Worm (Caenorhabditis elegans) whole organism, L1 larva: ENCODE data around the gene idpc-1.

ENCODE experiments used
- C04F5.9 ChIP-seq: sonication (generic microtip); optimal IDR thresholded peaks from 2 replicates; lab custom pipeline; 2016; ENCODE audit warnings: missing genetic modification characterization, missing compliant biosample characterization
- C16A3.4 ChIP-seq: fragments of 150-350 bp; optimal IDR thresholded peaks from 2 replicates; lab custom pipeline; 2014; ENCODE audit warnings: missing biosample characterization, missing genetic modification characterization
- C34B4.2 ChIP-seq: sonication (generic microtip); optimal IDR thresholded peaks from 2 replicates; lab custom pipeline; 2017; ENCODE audit warnings: mild to moderate bottlenecking, missing genetic modification characterization, missing compliant biosample characterization
- Y116A8C.19 ChIP-seq: sonication (generic microtip); optimal IDR thresholded peaks from 2 replicates; lab custom pipeline; 2016; ENCODE audit warnings: missing compliant biosample characterization, missing genetic modification characterization, borderline replicate concordance
- aha-1 ChIP-seq: fragments of 150-350 bp; optimal IDR thresholded peaks from 2 replicates; lab custom pipeline; 2014; ENCODE audit warnings: missing biosample characterization, missing genetic modification characterization
- alr-1 ChIP-seq: fragments of 200-800 bp; sonication (Bioruptor generic); optimal IDR thresholded peaks from 2 replicates; lab custom pipeline; 2018; ENCODE audit warnings: borderline replicate concordance, mild to moderate bottlenecking, missing genetic modification characterization, missing compliant biosample characterization
- blmp-1 ChIP-seq: fragments of 150-350 bp; optimal IDR thresholded peaks from 2 replicates; lab custom pipeline; 2014; ENCODE audit warnings: missing biosample characterization, missing genetic modification characterization
- ceh-63 ChIP-seq: fragments of 200-800 bp; sonication (Bioruptor generic); optimal IDR thresholded peaks from 2 replicates; lab custom pipeline; 2018; ENCODE audit warnings: mild to moderate bottlenecking, missing genetic modification characterization, missing compliant biosample characterization
- ceh-8 ChIP-seq: fragments of 200-800 bp; sonication (Bioruptor generic); optimal IDR thresholded peaks from 2 replicates; lab custom pipeline; 2018; ENCODE audit warnings: mild to moderate bottlenecking, missing genetic modification characterization, moderate library complexity, missing compliant biosample characterization
- ceh-88 ChIP-seq: fragments of 200-800 bp; sonication (Bioruptor generic); IDR thresholded peaks from 2 replicates; pipeline ENCODE4 v1.3.6; 2022; ENCODE audit warnings: missing genetic modification characterization, missing compliant biosample characterization
- ceh-90 ChIP-seq: sonication (generic microtip); optimal IDR thresholded peaks from 2 replicates; lab custom pipeline; 2016; ENCODE audit warnings: missing genetic modification characterization, missing compliant biosample characterization
- ces-1 ChIP-seq: fragments of 150-350 bp; optimal IDR thresholded peaks from 2 replicates; lab custom pipeline; 2014; ENCODE audit warnings: missing biosample characterization, missing genetic modification reagents, missing genetic modification characterization
- dpl-1 ChIP-seq, 3 experiments: fragments of 150-350 bp in 2 of 3; sonication (generic microtip) in 1 of 3; optimal IDR thresholded peaks; 2 replicates each; lab custom pipeline; 2014 to 2017; ENCODE audit warnings: missing biosample characterization in 3 of 3, missing genetic modification characterization in 3 of 3, missing genetic modification reagents in 3 of 3
- efl-1 ChIP-seq, 4 experiments: fragments of 150-350 bp; optimal IDR thresholded peaks in 3 of 4; peaks in 1 of 4; 1 replicate in 1 of 4; 2 replicates in 3 of 4; lab custom pipeline; 2014; ENCODE audit warnings: missing biosample characterization in 2 of 4, missing genetic modification characterization in 2 of 4, missing genetic modification reagents in 2 of 4
- egl-13 ChIP-seq: sonication (generic microtip); optimal IDR thresholded peaks from 2 replicates; lab custom pipeline; 2016; ENCODE audit warnings: missing genotype, missing genetic modification reagents, missing genetic modification characterization, missing compliant biosample characterization
- egl-27 ChIP-seq, 2 experiments: fragments of 150-350 bp in 1 of 2; sonication (generic microtip); optimal IDR thresholded peaks; 3 replicates each; lab custom pipeline; 2017 to 2018; ENCODE audit warnings: missing biosample characterization in 2 of 2, missing genetic modification characterization in 2 of 2, missing genetic modification reagents in 2 of 2
- elt-3 ChIP-seq, 6 experiments: fragments of 150-350 bp in 1 of 6; sonication (generic microtip); optimal IDR thresholded peaks; 2 replicates each; lab custom pipeline; 2017 to 2018; ENCODE audit warnings: missing biosample characterization in 6 of 6, missing genetic modification characterization in 6 of 6, inconsistent platforms in 1 of 6
- fkh-10 ChIP-seq: sonication (generic microtip); optimal IDR thresholded peaks from 2 replicates; lab custom pipeline; 2017; ENCODE audit warnings: missing biosample characterization, missing genetic modification reagents, missing genetic modification characterization
- fos-1 ChIP-seq: fragments of 150-350 bp; optimal IDR thresholded peaks from 2 replicates; lab custom pipeline; 2014; ENCODE audit warnings: missing biosample characterization, missing genetic modification characterization
- hlh-17 ChIP-seq: fragments of 200-800 bp; sonication (Bioruptor generic); optimal IDR thresholded peaks from 2 replicates; lab custom pipeline; 2018; ENCODE audit warnings: missing genetic modification characterization, mild to moderate bottlenecking, missing compliant biosample characterization, moderate library complexity, borderline replicate concordance
- isw-1 ChIP-seq: fragments of 200-800 bp; sonication (Bioruptor generic); IDR thresholded peaks from 2 replicates; pipeline ENCODE4 v1.3.6; 2022; ENCODE audit warnings: missing genetic modification characterization, missing compliant biosample characterization
- jun-1 ChIP-seq: fragments of 150-350 bp; optimal IDR thresholded peaks from 2 replicates; lab custom pipeline; 2014; ENCODE audit warnings: missing biosample characterization, missing genetic modification reagents, missing genetic modification characterization
- lin-14 ChIP-seq: fragments of 200-800 bp; sonication (Bioruptor generic); optimal IDR thresholded peaks from 2 replicates; lab custom pipeline; 2018; ENCODE audit warnings: mild to moderate bottlenecking, missing genetic modification characterization, moderate library complexity, missing compliant biosample characterization
- lin-15B ChIP-seq: fragments of 150-350 bp; sonication (generic microtip); optimal IDR thresholded peaks from 3 replicates; lab custom pipeline; 2014; ENCODE audit warnings: missing biosample characterization, missing genetic modification characterization
- lin-39 ChIP-seq: fragments of 150-350 bp; optimal IDR thresholded peaks from 2 replicates; lab custom pipeline; 2014; ENCODE audit warnings: missing biosample characterization, missing genetic modification reagents, missing genetic modification characterization
- mef-2 ChIP-seq: fragments of 150-350 bp; optimal IDR thresholded peaks from 2 replicates; lab custom pipeline; 2014; ENCODE audit warnings: missing biosample characterization, missing genetic modification characterization
- nhr-11 ChIP-seq: fragments of 150-350 bp; optimal IDR thresholded peaks from 2 replicates; lab custom pipeline; 2014; ENCODE audit warnings: missing biosample characterization, missing genetic modification characterization
- nhr-19 ChIP-seq: fragments of 200-800 bp; sonication (Bioruptor generic); conservative IDR thresholded peaks from 2 replicates; pipeline ENCODE4 v1.3.6; 2022; ENCODE audit warnings: missing genetic modification characterization, missing compliant biosample characterization
- nhr-47 ChIP-seq: sonication (generic microtip); optimal IDR thresholded peaks from 2 replicates; lab custom pipeline; 2016; ENCODE audit warnings: mild to moderate bottlenecking, missing genetic modification characterization, moderate library complexity, missing compliant biosample characterization
- nhr-76 ChIP-seq: sonication (generic microtip); optimal IDR thresholded peaks from 2 replicates; lab custom pipeline; 2017; ENCODE audit warnings: missing biosample characterization, missing genetic modification characterization
- nhr-77 ChIP-seq: fragments of 150-350 bp; optimal IDR thresholded peaks from 2 replicates; lab custom pipeline; 2014; ENCODE audit warnings: missing biosample characterization, missing genetic modification characterization
- nhr-90 ChIP-seq: sonication (generic microtip); optimal IDR thresholded peaks from 2 replicates; lab custom pipeline; 2016; ENCODE audit warnings: mild to moderate bottlenecking, missing genetic modification characterization, missing compliant biosample characterization; ENCODE audit not compliant: poor library complexity
- pax-3 ChIP-seq: fragments of 200-800 bp; sonication (Bioruptor generic); optimal IDR thresholded peaks from 2 replicates; lab custom pipeline; 2018; ENCODE audit warnings: mild to moderate bottlenecking, missing genetic modification characterization, moderate library complexity, missing compliant biosample characterization
- rnt-1 ChIP-seq: sonication (generic microtip); optimal IDR thresholded peaks from 2 replicates; lab custom pipeline; 2016; ENCODE audit warnings: mild to moderate bottlenecking, missing genetic modification characterization, moderate library complexity, missing compliant biosample characterization
- skn-1 ChIP-seq: fragments of 150-350 bp; optimal IDR thresholded peaks from 2 replicates; lab custom pipeline; 2014; ENCODE audit warnings: missing biosample characterization, missing genetic modification characterization
- snpc-4 ChIP-seq: fragments of 150-350 bp; optimal IDR thresholded peaks from 2 replicates; lab custom pipeline; 2014; ENCODE audit warnings: missing biosample characterization, missing genetic modification characterization
- sox-4 ChIP-seq: sonication (generic microtip); optimal IDR thresholded peaks from 2 replicates; lab custom pipeline; 2016; ENCODE audit warnings: missing genetic modification characterization, missing compliant biosample characterization
- sptf-1 ChIP-seq: fragments of 150-350 bp; optimal IDR thresholded peaks from 2 replicates; lab custom pipeline; 2014; ENCODE audit warnings: missing biosample characterization, missing genetic modification characterization
- sup-37 ChIP-seq: fragments of 200-800 bp; sonication (Bioruptor generic); optimal IDR thresholded peaks from 2 replicates; lab custom pipeline; 2018; ENCODE audit warnings: mild to moderate bottlenecking, missing genetic modification characterization, missing compliant biosample characterization
- tlp-1 ChIP-seq: fragments of 150-350 bp; optimal IDR thresholded peaks from 2 replicates; lab custom pipeline; 2014; ENCODE audit warnings: missing biosample characterization, missing genetic modification characterization
- unc-62 ChIP-seq: fragments of 150-350 bp; optimal IDR thresholded peaks from 2 replicates; lab custom pipeline; 2014; ENCODE audit warnings: missing biosample characterization, missing genetic modification reagents, missing genetic modification characterization
- xbp-1 ChIP-seq: sonication (generic microtip); optimal IDR thresholded peaks from 2 replicates; lab custom pipeline; 2016; ENCODE audit warnings: missing genetic modification characterization, missing compliant biosample characterization
- zip-4 ChIP-seq: fragments of 200-800 bp; sonication (Bioruptor generic); optimal IDR thresholded peaks from 2 replicates; lab custom pipeline; 2018; ENCODE audit warnings: mild to moderate bottlenecking, missing genetic modification characterization, moderate library complexity, missing compliant biosample characterization
- ztf-11 ChIP-seq, 2 experiments: sonication (generic microtip); optimal IDR thresholded peaks; 2 replicates each; lab custom pipeline; 2016 to 2017; ENCODE audit warnings: missing genetic modification characterization in 2 of 2, missing biosample characterization in 1 of 2, missing compliant biosample characterization in 1 of 2
- ztf-4 ChIP-seq: fragments of 150-350 bp; optimal IDR thresholded peaks from 2 replicates; lab custom pipeline; 2014; ENCODE audit warnings: missing biosample characterization, missing genetic modification characterization

idpc-1 gene

DNA sequence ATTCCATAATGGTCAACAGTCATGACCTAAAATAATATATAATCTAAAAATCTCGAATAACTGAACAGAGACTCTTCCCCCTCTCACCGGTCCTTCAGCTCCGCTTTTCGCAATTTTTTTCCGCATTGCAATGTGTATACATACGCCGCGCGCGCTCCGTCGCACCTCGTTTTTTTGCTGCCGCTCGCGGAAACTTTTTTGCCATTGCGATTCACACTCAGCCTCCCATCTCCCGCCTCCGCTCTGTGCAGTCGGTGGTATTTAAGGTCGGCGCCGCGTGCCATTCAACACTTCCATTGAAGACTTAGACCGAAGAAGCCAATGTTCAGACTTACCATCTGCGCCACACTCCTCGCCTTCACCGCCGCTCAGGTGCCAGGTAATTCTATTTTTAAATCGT, at the start of gene idpc-1:
Gene idpc-1 (plus strand): TSS at position 301 of the 400 bp plus-strand sequence.
- TF ChIP-seq C04F5.9 (no peak), C16A3.4 (tag; lab: Kevin White, UChicago) (no peak), alr-1 (tag; lab: Kevin White, UChicago) (no peak), tlp-1 (tag; lab: Kevin White, UChicago) (no peak), ceh-63 (no peak), sptf-1 (tag; lab: Kevin White, UChicago) (no peak), nhr-11 (no peak), ceh-88 (GFP tag; lab: Robert Waterston, UW) (no peak), rnt-1 (tag; lab: Kevin White, UChicago) (no peak)

DNA sequence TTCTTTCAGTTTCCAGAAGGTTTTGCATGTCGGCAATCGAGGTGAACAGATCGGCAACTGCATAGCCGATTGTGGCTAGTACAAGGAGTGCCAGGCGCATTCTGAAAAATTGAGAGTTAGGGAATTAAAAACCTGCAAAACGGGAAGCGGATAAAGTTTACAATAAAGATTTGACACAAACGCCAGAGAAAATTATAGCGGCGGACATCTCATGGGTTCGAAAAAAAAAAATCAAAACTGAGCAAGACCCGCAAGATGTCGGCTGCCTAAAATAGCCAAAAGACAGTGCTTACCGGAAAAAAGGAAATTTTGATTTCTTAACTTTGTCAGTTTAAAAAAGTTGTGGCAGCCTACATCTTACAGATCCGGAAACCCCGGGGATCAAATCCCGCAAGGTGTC, 49.1 kb upstream of the idpc-1 start, which contains the start of gene dpy-18:
Gene dpy-18 (minus strand): TSS at position 101 of the 400 bp plus-strand sequence.
- TF ChIP-seq nhr-76 (tag; lab: Kevin White, UChicago) = no peak
- no peak for TF ChIP-seq dpl-1 (GFP tag; optimal IDR thresholded peaks at IDR 0.05; lab: Kevin White, UChicago)
- no peak for TF ChIP-seq sox-4
- TF ChIP-seq zip-4 (GFP tag; lab: Kevin White, UChicago) = no peak
- TF ChIP-seq unc-62 (GFP tag; lab: Kevin White, UChicago) = no peak
- no peak for TF ChIP-seq ztf-11 (tag; optimal IDR thresholded peaks at IDR 0.05; lab: Kevin White, UChicago)
- TF ChIP-seq lin-14 (GFP tag; lab: Kevin White, UChicago) = no peak
- no peak for TF ChIP-seq aha-1 (tag; lab: Kevin White, UChicago)
- no peak for TF ChIP-seq lin-15B (tag; lab: Kevin White, UChicago)
- TF ChIP-seq nhr-19 (GFP tag; lab: Robert Waterston, UW) = no peak
- no peak for TF ChIP-seq alr-1 (tag; lab: Kevin White, UChicago)

DNA sequence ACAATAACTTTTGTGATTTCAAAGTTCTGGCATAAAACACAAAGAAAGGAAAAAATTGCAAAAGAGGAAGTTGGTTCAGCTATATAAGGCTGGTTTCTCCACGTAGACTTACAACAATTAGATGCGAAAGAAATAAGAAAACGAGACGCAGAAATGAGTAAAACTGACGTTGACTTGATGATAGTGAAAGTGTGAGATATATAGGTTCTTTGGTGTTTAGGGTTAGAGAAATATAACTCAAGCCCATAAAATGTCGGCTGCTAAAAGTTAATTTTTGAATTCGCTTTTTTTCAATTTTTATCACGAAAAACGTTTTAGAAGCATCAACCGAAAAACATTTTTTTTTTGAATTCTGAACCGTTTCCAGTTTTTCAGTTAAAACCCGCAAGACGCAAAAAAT, 48.6 kb upstream of the idpc-1 start:
- TF ChIP-seq fos-1 (tag; lab: Kevin White, UChicago) = no peak
- no peak for TF ChIP-seq efl-1 (optimal IDR thresholded peaks at IDR 0.05; lab: Kevin White, UChicago)
- TF ChIP-seq efl-1 (GFP tag; optimal IDR thresholded peaks at IDR 0.05 in 1 of 2; lab: Kevin White, UChicago) = peak in 1 of 2 experiments; percentile 32
- TF ChIP-seq elt-3 (tag; optimal IDR thresholded peaks at IDR 0.05; lab: Kevin White, UChicago) = no peak
- peak; percentile 17 for TF ChIP-seq lin-14 (GFP tag; lab: Kevin White, UChicago)
- no peak for TF ChIP-seq nhr-77 (tag; lab: Kevin White, UChicago)
- peak; percentile 88 for TF ChIP-seq blmp-1 (tag; lab: Kevin White, UChicago)
- no peak for TF ChIP-seq hlh-17 (GFP tag; lab: Kevin White, UChicago)
- TF ChIP-seq isw-1 (GFP tag; lab: Robert Waterston, UW) = no peak
- TF ChIP-seq skn-1 = no peak
- no peak for TF ChIP-seq C34B4.2
- TF ChIP-seq xbp-1 (tag; lab: Kevin White, UChicago) = peak; percentile 82
- peak; percentile 74 for TF ChIP-seq snpc-4 (tag; lab: Kevin White, UChicago)

- no peak for TF ChIP-seq egl-27 (tag; optimal IDR thresholded peaks at IDR 0.05; lab: Kevin White, UChicago)
- no peak for TF ChIP-seq sox-4
- TF ChIP-seq ceh-90 = no peak
- TF ChIP-seq isw-1 (GFP tag; lab: Robert Waterston, UW) = no peak
- peak; percentile 27 for TF ChIP-seq blmp-1 (tag; lab: Kevin White, UChicago)
- no peak for TF ChIP-seq aha-1 (tag; lab: Kevin White, UChicago)
Observed at ce11 chrIII:11378910-11379309, 48.1 kb upstream of the idpc-1 start.

DNA sequence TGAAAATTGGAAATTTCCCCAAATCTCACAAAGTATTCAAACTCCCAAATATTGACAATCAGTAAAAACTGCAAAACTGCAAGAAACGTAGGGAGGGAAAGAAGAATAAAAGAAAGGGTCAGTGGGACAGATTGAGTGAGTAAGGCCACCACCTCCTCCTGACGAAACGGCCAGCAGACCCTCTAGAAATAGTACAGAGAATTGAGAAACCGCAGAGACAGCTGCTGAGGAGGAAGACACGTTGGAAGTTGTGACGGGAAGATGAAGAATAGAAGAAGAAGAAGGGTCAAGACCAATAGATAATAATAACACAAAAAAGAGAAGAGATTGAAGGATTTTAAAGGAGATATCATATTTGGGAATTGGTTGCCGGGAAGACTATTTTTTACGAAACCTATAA, 46.5 kb upstream of the idpc-1 start:
- TF ChIP-seq egl-13 (no peak), mef-2 (tag; lab: Kevin White, UChicago) (no peak), jun-1 (tag; lab: Kevin White, UChicago) (no peak), nhr-90 (tag; lab: Kevin White, UChicago) (no peak), lin-39 (tag; lab: Kevin White, UChicago) (no peak), fkh-10 (GFP tag; lab: Kevin White, UChicago) (no peak), nhr-77 (tag; lab: Kevin White, UChicago) (no peak), sup-37 (GFP tag; lab: Kevin White, UChicago) (no peak), ces-1 (GFP tag; lab: Kevin White, UChicago) (no peak), nhr-47 (tag; lab: Kevin White, UChicago) (peak; percentile 24), Y116A8C.19 (tag; lab: Kevin White, UChicago) (no peak), isw-1 (GFP tag; lab: Robert Waterston, UW) (no peak), aha-1 (tag; lab: Kevin White, UChicago) (no peak), ztf-4 (tag; lab: Kevin White, UChicago) (peak; percentile 17), ceh-8 (GFP tag; lab: Kevin White, UChicago) (no peak), pax-3 (tag; lab: Kevin White, UChicago) (no peak), fos-1 (tag; lab: Kevin White, UChicago) (no peak)
